Fruit fly (Drosophila melanogaster): ENCODE results near the gene Hmgcr.

The Hmgcr gene

DNA sequence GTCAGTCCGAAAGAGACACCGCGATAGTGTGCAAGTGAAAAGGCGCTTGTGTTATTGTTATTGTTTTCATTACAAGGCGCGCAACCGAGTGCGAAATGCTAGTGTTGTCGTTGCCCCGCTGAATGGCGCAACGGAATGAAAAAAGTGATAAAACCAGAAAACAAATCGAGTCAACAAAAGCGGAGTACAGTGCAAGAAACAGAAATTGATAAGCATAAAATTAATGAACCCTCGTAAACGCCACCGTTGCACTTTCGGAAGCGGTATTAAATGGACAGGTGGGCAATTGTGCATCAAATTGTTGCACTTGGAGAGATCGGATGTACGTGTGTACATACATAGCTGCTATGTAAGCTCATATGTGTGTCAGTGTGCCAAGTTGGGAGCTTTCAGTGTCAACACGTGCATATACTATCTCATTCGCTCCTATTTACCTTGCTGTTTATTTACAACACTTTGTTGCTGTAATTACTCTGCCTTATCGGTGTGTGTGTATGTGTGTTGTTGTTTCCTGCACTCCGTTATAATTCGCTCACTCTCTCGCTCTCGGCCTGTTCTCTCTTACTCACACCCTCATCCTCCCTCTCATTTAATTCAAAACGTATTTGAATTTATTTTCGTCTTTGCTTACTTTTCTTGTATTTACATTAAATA is 9.6 kb upstream of the Hmgcr start (continued):
- TF ChIP-seq CG33213 (GFP tag; optimal IDR thresholded peaks at IDR 0.05), result peak; percentile 61
- TF ChIP-seq CG14441 (GFP tag; IDR thresholded peaks at IDR 0.05), result peak; percentile 43; the same call in 1 of the 2 replicates
- peak; percentile 3; the same call in 1 of the 2 replicates for TF ChIP-seq rib (GFP tag; IDR thresholded peaks at IDR 0.05)
- TF ChIP-seq p53 (GFP tag; optimal IDR thresholded peaks at IDR 0.05), result peak; percentile 61
- no peak for TF ChIP-seq salm (tag; optimal IDR thresholded peaks at IDR 0.05)
- no peak for TF ChIP-seq CG6791 (GFP tag; IDR thresholded peaks at IDR 0.05; ENCODE audit: partially characterized antibody)
- TF ChIP-seq Abd-B (GFP tag; optimal IDR thresholded peaks at IDR 0.05), result no peak
- no peak for TF ChIP-seq MESR4 (GFP tag; optimal IDR thresholded peaks at IDR 0.05)
- TF ChIP-seq Bgb (GFP tag; IDR thresholded peaks at IDR 0.05; ENCODE audit: partially characterized antibody), result peak; percentile 49; the same call in 1 of the 2 replicates
- TF ChIP-seq row (GFP tag; IDR thresholded peaks at IDR 0.05), result no peak
- TF ChIP-seq Drgx (GFP tag; IDR thresholded peaks at IDR 0.05), result peak; percentile 56; the same call in 1 of the 2 replicates
- no peak for TF ChIP-seq Fer2 (tag; optimal IDR thresholded peaks at IDR 0.05)
- TF ChIP-seq Chrac-16 (GFP tag; optimal IDR thresholded peaks at IDR 0.05), result no peak
- no peak for TF ChIP-seq zen2 (GFP tag; IDR thresholded peaks at IDR 0.05; ENCODE audit: partially characterized antibody)
- no peak for TF ChIP-seq Hr39 (optimal IDR thresholded peaks at IDR 0.05)
- peak; percentile 32 for TF ChIP-seq schlank (tag; optimal IDR thresholded peaks at IDR 0.05)
- TF ChIP-seq CG16779 (GFP tag; IDR thresholded peaks at IDR 0.05), result no peak
- no peak for TF ChIP-seq CG6654 (GFP tag; optimal IDR thresholded peaks at IDR 0.05)
- no peak for TF ChIP-seq maf-S (GFP tag; optimal IDR thresholded peaks at IDR 0.05)
- TF ChIP-seq CG12659 (GFP tag; optimal IDR thresholded peaks at IDR 0.05), result no peak
- TF ChIP-seq Aef1 (GFP tag; IDR thresholded peaks at IDR 0.05), result no peak
- TF ChIP-seq CG11696 (GFP tag; IDR thresholded peaks at IDR 0.05), result peak; percentile 56
- TF ChIP-seq da (GFP tag; optimal IDR thresholded peaks at IDR 0.05), result no peak
- peak; percentile 85 for TF ChIP-seq repo (GFP tag; optimal IDR thresholded peaks at IDR 0.05)
- peak; percentile 54 for TF ChIP-seq CG11398 (GFP tag; optimal IDR thresholded peaks at IDR 0.05)
- TF ChIP-seq CG14050 (GFP tag; IDR thresholded peaks at IDR 0.05), result peak; percentile 69; the same call in 2 of the 3 replicates
- TF ChIP-seq CG1529 (GFP tag; optimal IDR thresholded peaks at IDR 0.05), result peak; percentile 39
- TF ChIP-seq CG9797 (GFP tag; optimal IDR thresholded peaks at IDR 0.05), result peak; percentile 23
- no peak for TF ChIP-seq CG11560 (tag; IDR thresholded peaks at IDR 0.05)
- no peak for TF ChIP-seq CG6175 (GFP tag; IDR thresholded peaks at IDR 0.05)
- peak; percentile 22 for TF ChIP-seq CG15479 (GFP tag; optimal IDR thresholded peaks at IDR 0.05)
- no peak for TF ChIP-seq Neu2 (GFP tag; optimal IDR thresholded peaks at IDR 0.05; ENCODE audit: borderline replicate concordance)
- peak; percentile 56; the same call in 1 of the 3 replicates for TF ChIP-seq z (GFP tag; IDR thresholded peaks at IDR 0.05)
- no peak for TF ChIP-seq Dek (tag; optimal IDR thresholded peaks at IDR 0.05)
- peak; percentile 51 for TF ChIP-seq exex (tag; optimal IDR thresholded peaks at IDR 0.05)
- no peak for TF ChIP-seq CoRest (tag; optimal IDR thresholded peaks at IDR 0.05)
- TF ChIP-seq CG14965 (GFP tag; optimal IDR thresholded peaks at IDR 0.05; ENCODE audit: borderline replicate concordance), result peak; percentile 63
- no peak for TF ChIP-seq aop (GFP tag; IDR thresholded peaks at IDR 0.05)
- TF ChIP-seq Opbp (GFP tag; IDR thresholded peaks at IDR 0.05; ENCODE audit: partially characterized antibody), result no peak
- peak; percentile 56 for TF ChIP-seq slp2 (GFP tag; optimal IDR thresholded peaks at IDR 0.05)
- peak; percentile 37 for TF ChIP-seq CG4854 (GFP tag; optimal IDR thresholded peaks at IDR 0.05)
- no peak for TF ChIP-seq CG13624 (GFP tag; optimal IDR thresholded peaks at IDR 0.05)
- no peak for TF ChIP-seq CG1792 (GFP tag; optimal IDR thresholded peaks at IDR 0.05)
- no peak for TF ChIP-seq lov (optimal IDR thresholded peaks at IDR 0.05)
- TF ChIP-seq lov (GFP tag; IDR thresholded peaks at IDR 0.05), result no peak; the same call in 2 of the 3 replicates
- TF ChIP-seq sna (GFP tag; IDR thresholded peaks at IDR 0.05; ENCODE audit: partially characterized antibody), result no peak
- TF ChIP-seq CG13296 (GFP tag; optimal IDR thresholded peaks at IDR 0.05), result peak; percentile 71
- no peak for TF ChIP-seq CG9609 (GFP tag; optimal IDR thresholded peaks at IDR 0.05)
- no peak for TF ChIP-seq cas (GFP tag; IDR thresholded peaks at IDR 0.05)
- TF ChIP-seq bab2 (GFP tag; optimal IDR thresholded peaks at IDR 0.05), result peak; percentile 42
